Worm (Caenorhabditis elegans) whole organism, L3 larva: ENCODE data around the gene oac-20.

ENCODE experiments used
- ceh-28 ChIP-seq: fragments of 150-350 bp; optimal IDR thresholded peaks from 2 replicates; lab custom pipeline; 2014; ENCODE audit warnings: missing biosample characterization, missing genetic modification reagents, missing genetic modification characterization
- ceh-82 ChIP-seq: fragments of 150-350 bp; optimal IDR thresholded peaks from 2 replicates; lab custom pipeline; 2014; ENCODE audit warnings: missing biosample characterization, missing genetic modification characterization
- fkh-10 ChIP-seq: sonication (generic microtip); optimal IDR thresholded peaks from 2 replicates; lab custom pipeline; 2017; ENCODE audit warnings: missing biosample characterization, missing genetic modification reagents, missing genetic modification characterization
- fkh-2 ChIP-seq: fragments of 150-350 bp; optimal IDR thresholded peaks from 2 replicates; lab custom pipeline; 2014; ENCODE audit warnings: missing biosample characterization, missing genetic modification reagents, missing genetic modification characterization
- lsy-12 ChIP-seq: sonication (generic microtip); optimal IDR thresholded peaks from 2 replicates; lab custom pipeline; 2016; ENCODE audit warnings: mild to moderate bottlenecking, missing genetic modification characterization, missing compliant biosample characterization
- mdl-1 ChIP-seq: fragments of 150-350 bp; optimal IDR thresholded peaks from 2 replicates; lab custom pipeline; 2014; ENCODE audit warnings: missing biosample characterization, missing genetic modification characterization
- nhr-28 ChIP-seq: fragments of 150-350 bp; optimal IDR thresholded peaks from 2 replicates; lab custom pipeline; 2014; ENCODE audit warnings: missing biosample characterization, missing genetic modification characterization
- tbx-2 ChIP-seq: sonication (generic microtip); optimal IDR thresholded peaks from 2 replicates; lab custom pipeline; 2016; ENCODE audit warnings: mild to moderate bottlenecking, missing genetic modification characterization, missing compliant biosample characterization
- unc-39 ChIP-seq: sonication (generic microtip); optimal IDR thresholded peaks from 4 replicates; lab custom pipeline; 2017; ENCODE audit warnings: missing biosample characterization, missing genetic modification characterization
- unc-62 ChIP-seq: fragments of 150-350 bp; sonication (generic microtip); optimal IDR thresholded peaks from 4 replicates; lab custom pipeline; 2014; ENCODE audit warnings: missing biosample characterization, missing genetic modification reagents, missing genetic modification characterization
- zag-1 ChIP-seq: fragments of 150-350 bp; optimal IDR thresholded peaks from 2 replicates; lab custom pipeline; 2014; ENCODE audit warnings: missing biosample characterization, missing genetic modification characterization
- ztf-11 ChIP-seq: fragments of 150-350 bp; optimal IDR thresholded peaks from 2 replicates; lab custom pipeline; 2014; ENCODE audit warnings: missing biosample characterization, missing genetic modification characterization
- ztf-4 ChIP-seq: fragments of 150-350 bp; optimal IDR thresholded peaks from 2 replicates; lab custom pipeline; 2014; ENCODE audit warnings: missing biosample characterization, missing genetic modification characterization

oac-20 gene

DNA sequence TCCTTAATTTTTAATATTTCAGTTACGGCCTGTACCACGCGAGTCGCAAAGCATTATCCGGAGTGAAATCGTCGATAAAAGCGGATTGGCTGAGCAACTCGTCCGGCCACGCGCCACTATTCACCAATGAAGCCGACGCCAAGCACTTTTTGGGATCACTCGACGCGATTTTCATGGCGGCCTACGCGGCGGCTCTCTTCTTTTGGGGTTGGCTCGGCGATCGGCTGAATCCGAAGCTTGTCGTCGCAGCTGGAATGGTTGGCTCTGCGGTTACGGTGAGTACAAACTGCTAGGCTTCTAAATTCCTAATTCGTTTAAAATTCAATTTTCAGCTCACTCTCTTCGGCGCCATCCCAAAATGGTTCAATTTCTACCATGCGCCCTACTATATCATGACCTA lies 46.4 kb downstream of the oac-20 start:
- TF ChIP-seq unc-62 (GFP tag; lab: Kevin White, UChicago) (no peak), fkh-10 (GFP tag; lab: Kevin White, UChicago) (no peak), unc-39 (tag; lab: Kevin White, UChicago) (no peak)

ce11 chrV:16029237-16029636 lies 50.7 kb downstream of the oac-20 start:
- TF ChIP-seq ztf-11 (no peak), mdl-1 (no peak), zag-1 (tag; lab: Kevin White, UChicago) (no peak), nhr-28 (tag; lab: Kevin White, UChicago) (no peak), ztf-4 (tag; lab: Kevin White, UChicago) (no peak), ceh-28 (tag; lab: Kevin White, UChicago) (no peak), ceh-82 (no peak), fkh-2 (tag; lab: Kevin White, UChicago) (no peak), tbx-2 (tag; lab: Kevin White, UChicago) (no peak), lsy-12 (tag; lab: Kevin White, UChicago) (no peak)
